Worm (Caenorhabditis elegans) whole organism, young adult: Measurements from ENCODE around the gene D1044.4.

ENCODE experiments used
- B0035.1 ChIP-seq: sonication (generic microtip); optimal IDR thresholded peaks from 2 replicates; lab custom pipeline; 2016; ENCODE audit warnings: missing genetic modification characterization, mild to moderate bottlenecking, missing compliant biosample characterization, missing genotype, missing genetic modification reagents
- C17E4.6 ChIP-seq: fragments of 200-800 bp; sonication (Bioruptor generic); IDR thresholded peaks from 2 replicates; pipeline ENCODE4 v1.3.6; 2022; ENCODE audit warnings: missing genetic modification reagents, missing genetic modification characterization, missing compliant biosample characterization
- T26A5.8 ChIP-seq: sonication (generic microtip); optimal IDR thresholded peaks from 2 replicates; lab custom pipeline; 2016; ENCODE audit warnings: missing genetic modification characterization, missing compliant biosample characterization
- Y56A3A.18 ChIP-seq: fragments of 200-800 bp; sonication (Bioruptor generic); IDR thresholded peaks from 2 replicates; pipeline ENCODE4 v1.3.6; 2022; ENCODE audit warnings: missing genetic modification reagents, missing genetic modification characterization, missing compliant biosample characterization
- ZK185.1 ChIP-seq: sonication (generic microtip); optimal IDR thresholded peaks from 2 replicates; lab custom pipeline; 2016; ENCODE audit warnings: mild to moderate bottlenecking, missing genetic modification characterization, missing compliant biosample characterization; ENCODE audit not compliant: poor library complexity, severe bottlenecking
- aptf-2 ChIP-seq: fragments of 200-800 bp; sonication (Bioruptor generic); conservative IDR thresholded peaks from 2 replicates; pipeline ENCODE4 v1.3.6; 2022; ENCODE audit warnings: missing genetic modification reagents, missing genetic modification characterization, missing compliant biosample characterization
- athp-1 ChIP-seq: sonication (generic microtip); optimal IDR thresholded peaks from 2 replicates; lab custom pipeline; 2017; ENCODE audit warnings: mild to moderate bottlenecking, missing genetic modification characterization, missing compliant biosample characterization
- attf-3 ChIP-seq: fragments of 200-800 bp; sonication (Bioruptor generic); conservative IDR thresholded peaks from 2 replicates; pipeline ENCODE4 v1.3.6; 2022; ENCODE audit warnings: missing genetic modification reagents, missing genetic modification characterization, missing compliant biosample characterization
- attf-5 ChIP-seq: fragments of 200-800 bp; sonication (Bioruptor generic); optimal IDR thresholded peaks from 2 replicates; lab custom pipeline; 2018; ENCODE audit warnings: mild to moderate bottlenecking, missing genetic modification characterization, missing compliant biosample characterization
- bed-2 ChIP-seq: fragments of 200-800 bp; sonication (Bioruptor generic); IDR thresholded peaks from 2 replicates; pipeline ENCODE4 v1.3.6; 2022; ENCODE audit warnings: missing genetic modification reagents, missing genetic modification characterization, missing compliant biosample characterization
- cebp-2 ChIP-seq: fragments of 200-800 bp; sonication (Bioruptor generic); IDR thresholded peaks from 2 replicates; pipeline ENCODE4 v1.3.6; 2022; ENCODE audit warnings: missing genetic modification characterization, missing compliant biosample characterization
- ceh-27 ChIP-seq: fragments of 200-800 bp; sonication (Bioruptor generic); optimal IDR thresholded peaks from 2 replicates; lab custom pipeline; 2018; ENCODE audit warnings: mild to moderate bottlenecking, missing genetic modification characterization, moderate library complexity, missing compliant biosample characterization
- ceh-79 ChIP-seq: sonication (generic microtip); optimal IDR thresholded peaks from 2 replicates; lab custom pipeline; 2017; ENCODE audit warnings: mild to moderate bottlenecking, missing genetic modification characterization, missing compliant biosample characterization
- ceh-91 ChIP-seq: fragments of 200-800 bp; sonication (Bioruptor generic); IDR thresholded peaks from 2 replicates; pipeline ENCODE4 v1.3.6; 2022; ENCODE audit warnings: missing genetic modification reagents, missing genetic modification characterization, missing compliant biosample characterization
- chd-7 ChIP-seq: sonication (generic microtip); optimal IDR thresholded peaks from 2 replicates; lab custom pipeline; 2016; ENCODE audit warnings: mild to moderate bottlenecking, missing genetic modification characterization, moderate library complexity, missing compliant biosample characterization
- dpl-1 ChIP-seq: fragments of 150-350 bp; optimal IDR thresholded peaks from 2 replicates; lab custom pipeline; 2014; ENCODE audit warnings: missing biosample characterization, missing genetic modification reagents, missing genetic modification characterization
- efl-1 ChIP-seq: fragments of 150-350 bp; optimal IDR thresholded peaks from 2 replicates; lab custom pipeline; 2014; ENCODE audit warnings: missing biosample characterization, missing genetic modification reagents, missing genetic modification characterization
- egl-18 ChIP-seq: fragments of 200-800 bp; sonication (Bioruptor generic); IDR thresholded peaks from 2 replicates; pipeline ENCODE4 v1.3.6; 2022; ENCODE audit warnings: missing genetic modification reagents, missing genetic modification characterization, missing compliant biosample characterization
- egl-44 ChIP-seq: fragments of 200-800 bp; sonication (Bioruptor generic); IDR thresholded peaks from 2 replicates; pipeline ENCODE4 v1.3.6; 2022; ENCODE audit warnings: missing genetic modification reagents, missing genetic modification characterization, missing compliant biosample characterization
- egrh-3 ChIP-seq: fragments of 200-800 bp; sonication (Bioruptor generic); IDR thresholded peaks from 2 replicates; pipeline ENCODE4 v1.3.6; 2022; ENCODE audit warnings: missing genetic modification reagents, missing genetic modification characterization, missing compliant biosample characterization
- him-1 ChIP-seq: sonication (generic microtip); optimal IDR thresholded peaks from 2 replicates; lab custom pipeline; 2016; ENCODE audit warnings: missing genotype, missing genetic modification reagents, missing genetic modification characterization, missing compliant biosample characterization
- hlh-12 ChIP-seq: sonication (generic microtip); optimal IDR thresholded peaks from 2 replicates; lab custom pipeline; 2016; ENCODE audit warnings: missing genetic modification characterization, missing compliant biosample characterization
- hlh-26 ChIP-seq: fragments of 200-800 bp; sonication (Bioruptor generic); conservative IDR thresholded peaks from 2 replicates; pipeline ENCODE4 v1.3.6; 2022; ENCODE audit warnings: missing genetic modification reagents, missing genetic modification characterization, missing compliant biosample characterization
- hrde-1 ChIP-seq: sonication (generic microtip); optimal IDR thresholded peaks from 2 replicates; lab custom pipeline; 2016; ENCODE audit warnings: missing genetic modification characterization, mild to moderate bottlenecking, missing compliant biosample characterization, moderate library complexity, missing genotype, missing genetic modification reagents, borderline replicate concordance
- hsf-1 ChIP-seq: fragments of 200-800 bp; sonication (Bioruptor generic); IDR thresholded peaks from 2 replicates; pipeline ENCODE4 v1.3.6; 2022; ENCODE audit warnings: missing genetic modification reagents, missing genetic modification characterization, missing compliant biosample characterization
- lag-1 ChIP-seq: fragments of 200-800 bp; sonication (Bioruptor generic); IDR thresholded peaks from 2 replicates; pipeline ENCODE4 v1.3.6; 2022; ENCODE audit warnings: missing genetic modification reagents, missing genetic modification characterization, missing compliant biosample characterization
- let-526 ChIP-seq: fragments of 200-800 bp; sonication (Bioruptor generic); IDR thresholded peaks from 2 replicates; pipeline ENCODE4 v1.3.6; 2022; ENCODE audit warnings: missing genetic modification reagents, missing genetic modification characterization, missing compliant biosample characterization
- let-607 ChIP-seq, 2 experiments: fragments of 200-800 bp in 1 of 2; sonication (Bioruptor generic) in 1 of 2; sonication (generic microtip) in 1 of 2; optimal IDR thresholded peaks; 2 replicates each; lab custom pipeline; 2016 to 2018; ENCODE audit warnings: mild to moderate bottlenecking in 2 of 2, missing compliant biosample characterization in 2 of 2, missing genetic modification characterization in 2 of 2, moderate library complexity in 2 of 2, missing genotype in 1 of 2
- lin-26 ChIP-seq: fragments of 200-800 bp; sonication (Bioruptor generic); IDR thresholded peaks from 2 replicates; pipeline ENCODE4 v1.3.6; 2022; ENCODE audit warnings: missing genetic modification reagents, missing genetic modification characterization, missing compliant biosample characterization
- lin-35 ChIP-seq, 3 experiments: fragments of 150-350 bp in 2 of 3; sonication (generic microtip) in 1 of 3; optimal IDR thresholded peaks; 2 replicates each; lab custom pipeline; 2014 to 2018; ENCODE audit warnings: missing biosample characterization in 3 of 3, missing genetic modification characterization in 3 of 3, missing genetic modification reagents in 3 of 3
- lin-54 ChIP-seq: fragments of 200-800 bp; sonication (Bioruptor generic); optimal IDR thresholded peaks from 2 replicates; lab custom pipeline; 2018; ENCODE audit warnings: mild to moderate bottlenecking, missing genetic modification characterization, missing compliant biosample characterization
- lir-1 ChIP-seq: fragments of 200-800 bp; sonication (Bioruptor generic); conservative IDR thresholded peaks from 2 replicates; pipeline ENCODE4 v1.3.6; 2022; ENCODE audit warnings: missing genetic modification reagents, missing genetic modification characterization, missing compliant biosample characterization
- madf-10 ChIP-seq: sonication (generic microtip); optimal IDR thresholded peaks from 2 replicates; lab custom pipeline; 2016; ENCODE audit warnings: mild to moderate bottlenecking, missing genetic modification characterization, missing compliant biosample characterization
- mxl-1 ChIP-seq: sonication (generic microtip); optimal IDR thresholded peaks from 2 replicates; lab custom pipeline; 2016; ENCODE audit warnings: missing genetic modification characterization, missing compliant biosample characterization
- nfya-2 ChIP-seq: fragments of 200-800 bp; sonication (Bioruptor generic); IDR thresholded peaks from 2 replicates; pipeline ENCODE4 v1.3.6; 2022; ENCODE audit warnings: missing genetic modification reagents, missing genetic modification characterization, missing compliant biosample characterization
- nhr-27 ChIP-seq: fragments of 200-800 bp; sonication (Bioruptor generic); optimal IDR thresholded peaks from 2 replicates; lab custom pipeline; 2018; ENCODE audit warnings: mild to moderate bottlenecking, missing genetic modification characterization, moderate library complexity, missing compliant biosample characterization
- rec-8 ChIP-seq, 2 experiments: sonication (generic microtip); optimal IDR thresholded peaks; 2 replicates each; lab custom pipeline; 2016; ENCODE audit warnings: mild to moderate bottlenecking in 2 of 2, missing genetic modification characterization in 2 of 2, missing genetic modification reagents in 2 of 2, missing genotype in 2 of 2, missing biosample characterization in 1 of 2, missing compliant biosample characterization in 1 of 2, moderate library complexity in 1 of 2
- repo-1 ChIP-seq: sonication (generic microtip); optimal IDR thresholded peaks from 2 replicates; lab custom pipeline; 2017; ENCODE audit warnings: mild to moderate bottlenecking, missing genetic modification characterization, missing compliant biosample characterization
- snpc-1.1 ChIP-seq: sonication (generic microtip); optimal IDR thresholded peaks from 2 replicates; lab custom pipeline; 2017; ENCODE audit warnings: missing genetic modification characterization, mild to moderate bottlenecking, missing compliant biosample characterization, antibody characterized with exemption, moderate library complexity, missing genotype, missing genetic modification reagents; ENCODE audit not compliant: insufficient read depth
- unc-130 ChIP-seq: sonication (generic microtip); optimal IDR thresholded peaks from 2 replicates; lab custom pipeline; 2016; ENCODE audit warnings: missing genetic modification reagents, missing genetic modification characterization, missing compliant biosample characterization
- xnd-1 ChIP-seq: sonication (generic microtip); optimal IDR thresholded peaks from 2 replicates; lab custom pipeline; 2016; ENCODE audit warnings: missing genotype, missing genetic modification reagents, missing genetic modification characterization, missing compliant biosample characterization
- ztf-22 ChIP-seq: fragments of 200-800 bp; sonication (Bioruptor generic); optimal IDR thresholded peaks from 2 replicates; lab custom pipeline; 2018; ENCODE audit warnings: mild to moderate bottlenecking, missing genetic modification characterization, moderate library complexity, missing compliant biosample characterization
- ztf-26 ChIP-seq: sonication (generic microtip); optimal IDR thresholded peaks from 2 replicates; lab custom pipeline; 2017; ENCODE audit warnings: missing genetic modification characterization, missing compliant biosample characterization
- ztf-28 ChIP-seq: fragments of 200-800 bp; sonication (Bioruptor generic); IDR thresholded peaks from 2 replicates; pipeline ENCODE4 v1.3.6; 2022; ENCODE audit warnings: missing genetic modification reagents, missing genetic modification characterization, missing compliant biosample characterization

The D1044.4 gene

ce11 chrIII:5498973-5499372, 22.9 kb downstream of the D1044.4 start, which contains the start of gene R02F2.9:
Gene R02F2.9, plus strand, starts transcription at chrIII:5499190.
- TF ChIP-seq lir-1 (no peak), hlh-12 (no peak), hsf-1 (GFP tag; lab: Robert Waterston, UW) (no peak), snpc-1.1 (tag; lab: Kevin White, UChicago) (no peak), him-1 (tag; lab: Kevin White, UChicago) (peak; percentile 27), repo-1 (tag; lab: Kevin White, UChicago) (no peak), attf-3 (GFP tag; lab: Robert Waterston, UW) (peak; percentile 95), rec-8 (tag; optimal IDR thresholded peaks at IDR 0.05; lab: Kevin White, UChicago) (no peak), dpl-1 (peak; percentile 35), ztf-22 (GFP tag; lab: Kevin White, UChicago) (no peak), ztf-26 (no peak), cebp-2 (GFP tag; lab: Robert Waterston, UW) (no peak), Y56A3A.18 (no peak), lin-35 (GFP tag; optimal IDR thresholded peaks at IDR 0.05; lab: Kevin White, UChicago) (peak in 1 of 3 experiments; percentile 78), xnd-1 (tag; lab: Kevin White, UChicago) (no peak), ceh-79 (no peak), lin-54 (peak; percentile 60), attf-5 (GFP tag; lab: Kevin White, UChicago) (no peak), let-607 (tag; optimal IDR thresholded peaks at IDR 0.05; lab: Kevin White, UChicago) (no peak), athp-1 (tag; lab: Kevin White, UChicago) (no peak), hrde-1 (tag; lab: Kevin White, UChicago) (no peak), egl-18 (no peak), ZK185.1 (tag; lab: Kevin White, UChicago) (no peak), efl-1 (GFP tag; lab: Kevin White, UChicago) (peak; percentile 44), nfya-2 (GFP tag; lab: Robert Waterston, UW) (no peak), B0035.1 (tag; lab: Kevin White, UChicago) (no peak), ztf-28 (GFP tag; lab: Robert Waterston, UW) (no peak)

- TF ChIP-seq T26A5.8 (tag; lab: Kevin White, UChicago), result no peak
- no peak for TF ChIP-seq mxl-1 (tag; lab: Kevin White, UChicago)
Measured at ce11 chrIII:5495168-5495567, 26.7 kb downstream of the D1044.4 start, which contains the start of gene R02F2.8. Gene R02F2.8, minus strand, starts transcription at chrIII:5495268.

ce11 chrIII:5487087-5487603, 34.7 kb downstream of the D1044.4 start, which contains the start of gene osg-1:
Gene osg-1, plus strand, starts transcription at chrIII:5487553.
- TF ChIP-seq C17E4.6 (GFP tag; lab: Robert Waterston, UW), result no peak
- no peak for TF ChIP-seq hsf-1 (GFP tag; lab: Robert Waterston, UW)
- TF ChIP-seq lag-1 (GFP tag; lab: Robert Waterston, UW), result no peak
- TF ChIP-seq egrh-3 (GFP tag; lab: Robert Waterston, UW), result no peak
- TF ChIP-seq nhr-27 (tag; lab: Kevin White, UChicago), result no peak
- no peak for TF ChIP-seq Y56A3A.18
- no peak for TF ChIP-seq ztf-28 (GFP tag; lab: Robert Waterston, UW)

ce11 chrIII:5486345-5486744, 35.5 kb downstream of the D1044.4 start:
- no peak for TF ChIP-seq aptf-2 (GFP tag; lab: Robert Waterston, UW)
- TF ChIP-seq lin-26 (GFP tag; lab: Robert Waterston, UW), result no peak
- no peak for TF ChIP-seq cebp-2 (GFP tag; lab: Robert Waterston, UW)
- TF ChIP-seq ceh-91, result no peak
- TF ChIP-seq repo-1 (tag; lab: Kevin White, UChicago), result no peak
- TF ChIP-seq bed-2 (GFP tag; lab: Robert Waterston, UW), result no peak
- no peak for TF ChIP-seq chd-7 (tag; lab: Kevin White, UChicago)
- no peak for TF ChIP-seq let-526
- TF ChIP-seq ceh-27 (GFP tag; lab: Kevin White, UChicago), result no peak
- TF ChIP-seq hlh-26 (GFP tag; lab: Robert Waterston, UW), result no peak
- TF ChIP-seq egl-44 (GFP tag; lab: Robert Waterston, UW), result no peak
- TF ChIP-seq madf-10 (tag; lab: Kevin White, UChicago), result no peak
- TF ChIP-seq unc-130 (GFP tag; lab: Kevin White, UChicago), result no peak
